Fruit fly (Drosophila melanogaster): ENCODE data around the gene CG13924.

CG13924 gene

DNA sequence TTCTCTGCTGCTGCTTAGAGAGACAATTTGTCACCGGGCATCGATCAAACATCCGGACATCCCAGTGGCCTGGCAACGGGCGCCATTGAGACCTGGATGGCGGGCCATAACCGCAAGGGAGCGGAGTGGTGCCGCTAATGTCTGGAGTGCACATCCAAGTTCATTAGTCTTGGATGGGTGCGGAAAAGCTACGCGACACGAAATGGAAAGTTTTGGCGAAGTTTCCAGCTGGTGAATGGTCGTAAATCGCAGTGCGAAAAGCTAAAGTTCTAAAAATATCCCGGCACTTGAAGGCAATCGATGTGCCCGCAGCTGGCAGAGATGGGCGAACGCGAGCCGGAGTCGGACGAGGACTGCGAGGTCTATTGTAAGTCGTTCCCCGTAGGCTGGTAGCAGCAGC lies at the start of gene CG13924:
Gene CG13924, plus strand, starts transcription at position 301 of the 400 bp plus-strand sequence.
- TF ChIP-seq pan (optimal IDR thresholded peaks at IDR 0.05) = no peak

- TF ChIP-seq usp (GFP tag; optimal IDR thresholded peaks at IDR 0.05) (no peak), EcR (GFP tag; optimal IDR thresholded peaks at IDR 0.05) (no peak), psq (optimal IDR thresholded peaks at IDR 0.05) (no peak), CG8478 (optimal IDR thresholded peaks at IDR 0.05) (no peak), Dll (optimal IDR thresholded peaks at IDR 0.05) (no peak), pan (optimal IDR thresholded peaks at IDR 0.05) (no peak)
These were observed 48.7 kb upstream of the CG13924 start for dm6 chr3L:1821140-1821539.

DNA sequence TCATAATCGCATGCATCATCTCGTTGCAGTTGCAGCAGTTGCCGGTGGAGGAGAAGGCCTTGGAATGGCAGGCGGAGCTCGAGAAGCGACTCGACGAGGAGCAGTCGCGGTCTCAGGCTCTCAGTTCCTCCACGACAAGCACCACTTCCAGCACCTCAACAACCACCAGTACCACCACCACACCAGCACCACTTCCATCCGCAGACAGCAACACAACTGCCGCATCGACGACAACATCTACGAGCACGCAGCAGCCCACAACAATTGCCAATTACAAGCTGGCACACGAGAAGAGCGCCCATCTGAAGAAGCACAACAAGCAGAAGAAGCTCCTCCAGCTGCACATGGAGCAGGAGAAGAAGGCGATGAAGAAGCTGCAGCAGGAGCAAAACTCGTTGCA lies 47.5 kb upstream of the CG13924 start:
- TF ChIP-seq pan (optimal IDR thresholded peaks at IDR 0.05) (no peak), EcR (GFP tag; optimal IDR thresholded peaks at IDR 0.05) (no peak), Dll (optimal IDR thresholded peaks at IDR 0.05) (no peak), CG8478 (optimal IDR thresholded peaks at IDR 0.05) (no peak), usp (GFP tag; optimal IDR thresholded peaks at IDR 0.05) (no peak), psq (optimal IDR thresholded peaks at IDR 0.05) (no peak)

DNA sequence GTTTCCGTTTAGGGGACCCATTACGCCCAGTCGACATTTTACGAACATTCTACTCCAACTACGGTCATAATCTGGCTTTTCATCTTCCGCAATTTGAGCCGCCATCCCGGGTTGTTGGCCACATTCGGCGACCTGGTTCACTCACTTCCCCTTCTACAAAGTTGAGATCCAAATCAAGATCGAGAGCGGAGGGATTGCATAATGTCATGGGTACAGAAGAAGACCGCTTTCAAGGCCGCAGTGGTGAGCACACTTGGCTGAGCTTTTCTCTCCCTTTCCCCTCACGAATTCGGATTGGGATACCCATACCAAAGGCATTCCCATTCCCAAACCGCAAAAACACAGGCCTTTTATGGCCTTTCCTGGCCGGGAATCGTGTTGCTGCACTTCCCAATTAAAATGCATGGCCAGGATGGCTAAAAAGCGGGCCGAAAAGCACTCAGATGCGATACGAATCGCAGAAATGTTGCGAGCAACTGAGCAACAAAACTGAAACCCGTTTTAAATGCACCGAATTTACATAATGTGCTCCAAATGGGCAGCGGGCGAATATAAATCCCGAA lies 41.9 kb upstream of the CG13924 start:
- TF ChIP-seq CG8478 (optimal IDR thresholded peaks at IDR 0.05) (no peak), psq (optimal IDR thresholded peaks at IDR 0.05) (no peak), EcR (GFP tag; optimal IDR thresholded peaks at IDR 0.05) (no peak), pan (optimal IDR thresholded peaks at IDR 0.05) (no peak), Dll (optimal IDR thresholded peaks at IDR 0.05) (no peak)

DNA sequence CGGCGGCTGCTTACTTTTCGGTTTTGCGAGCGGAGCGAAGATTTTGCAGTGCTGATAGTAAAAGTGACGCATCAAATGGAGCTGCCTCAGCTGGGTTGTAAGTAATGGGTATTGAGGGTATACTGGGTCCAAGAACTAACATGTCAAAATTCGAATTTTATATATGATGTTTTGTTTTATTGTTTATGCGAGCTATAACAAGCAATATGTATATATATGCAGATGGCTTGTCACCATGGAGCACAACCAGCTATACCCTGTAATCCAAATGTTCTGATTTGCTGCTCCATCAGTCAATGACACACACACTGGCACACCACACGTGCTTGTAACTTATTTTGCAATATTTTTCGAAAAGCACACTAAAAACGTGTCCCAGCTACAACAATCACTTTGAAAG lies 40.3 kb upstream of the CG13924 start:
- no peak for TF ChIP-seq psq (optimal IDR thresholded peaks at IDR 0.05)
- TF ChIP-seq pan (optimal IDR thresholded peaks at IDR 0.05) = peak; percentile 65

- TF ChIP-seq psq (optimal IDR thresholded peaks at IDR 0.05) = no peak
- no peak for TF ChIP-seq usp (GFP tag; optimal IDR thresholded peaks at IDR 0.05)
- TF ChIP-seq pan (optimal IDR thresholded peaks at IDR 0.05) = no peak
- no peak for TF ChIP-seq Dll (optimal IDR thresholded peaks at IDR 0.05)
- no peak for TF ChIP-seq CG8478 (optimal IDR thresholded peaks at IDR 0.05)
- peak in 1 of 2 experiments; percentile 33 for TF ChIP-seq EcR (GFP tag; optimal IDR thresholded peaks at IDR 0.05)
These were observed 38.0 kb upstream of the CG13924 start, which contains the start of gene Cpr62Ba for dm6 chr3L:1831753-1832268. Cpr62Ba (minus strand) TSS chr3L:1831783.

DNA sequence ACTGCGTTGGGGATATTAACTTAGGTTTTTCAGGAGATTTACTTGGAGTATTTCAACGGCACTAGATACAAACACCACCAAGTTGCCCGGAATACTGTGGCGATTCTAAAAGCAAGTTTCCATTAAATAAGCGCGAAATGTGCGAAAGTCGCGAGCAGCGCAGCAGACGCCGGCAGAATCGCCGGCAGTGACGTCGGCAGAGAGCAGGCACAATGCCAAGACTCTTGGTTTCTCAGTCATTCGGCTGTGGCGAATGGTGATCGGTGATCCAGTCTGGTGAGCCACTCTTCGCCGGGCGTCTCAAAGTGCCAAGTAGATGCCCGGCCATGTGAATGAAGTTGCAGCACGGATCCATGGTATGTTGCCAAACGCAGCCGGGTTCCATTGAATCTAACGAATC lies 34.8 kb upstream of the CG13924 start, which contains the start of gene Cpr62Bb:
Gene Cpr62Bb, minus strand, starts transcription at position 101 of the 400 bp plus-strand sequence.
- TF ChIP-seq CG8478 (optimal IDR thresholded peaks at IDR 0.05) (no peak), pan (optimal IDR thresholded peaks at IDR 0.05) (no peak), psq (optimal IDR thresholded peaks at IDR 0.05) (no peak), EcR (GFP tag; optimal IDR thresholded peaks at IDR 0.05) (no peak), usp (GFP tag; optimal IDR thresholded peaks at IDR 0.05) (no peak), Dll (optimal IDR thresholded peaks at IDR 0.05) (no peak)

- no peak for TF ChIP-seq Dll (optimal IDR thresholded peaks at IDR 0.05)
- TF ChIP-seq usp (GFP tag; optimal IDR thresholded peaks at IDR 0.05) = no peak
- no peak for TF ChIP-seq pan (optimal IDR thresholded peaks at IDR 0.05)
- TF ChIP-seq psq (optimal IDR thresholded peaks at IDR 0.05) = no peak
- no peak for TF ChIP-seq CG8478 (optimal IDR thresholded peaks at IDR 0.05)
- TF ChIP-seq EcR (GFP tag; optimal IDR thresholded peaks at IDR 0.05) = no peak
These were observed 27.8 kb upstream of the CG13924 start, which contains the start of gene Cpr62Bc for dm6 chr3L:1841984-1842383. Cpr62Bc (minus strand) TSS chr3L:1842084.

dm6 chr3L:1844600-1844999 lies 25.2 kb upstream of the CG13924 start:
- TF ChIP-seq pan (optimal IDR thresholded peaks at IDR 0.05) = no peak
- TF ChIP-seq Dll (optimal IDR thresholded peaks at IDR 0.05) = no peak
- no peak for TF ChIP-seq CG8478 (optimal IDR thresholded peaks at IDR 0.05)
- TF ChIP-seq psq (optimal IDR thresholded peaks at IDR 0.05) = no peak
- no peak for TF ChIP-seq EcR (GFP tag; optimal IDR thresholded peaks at IDR 0.05)
- TF ChIP-seq usp (GFP tag; optimal IDR thresholded peaks at IDR 0.05) = no peak

DNA sequence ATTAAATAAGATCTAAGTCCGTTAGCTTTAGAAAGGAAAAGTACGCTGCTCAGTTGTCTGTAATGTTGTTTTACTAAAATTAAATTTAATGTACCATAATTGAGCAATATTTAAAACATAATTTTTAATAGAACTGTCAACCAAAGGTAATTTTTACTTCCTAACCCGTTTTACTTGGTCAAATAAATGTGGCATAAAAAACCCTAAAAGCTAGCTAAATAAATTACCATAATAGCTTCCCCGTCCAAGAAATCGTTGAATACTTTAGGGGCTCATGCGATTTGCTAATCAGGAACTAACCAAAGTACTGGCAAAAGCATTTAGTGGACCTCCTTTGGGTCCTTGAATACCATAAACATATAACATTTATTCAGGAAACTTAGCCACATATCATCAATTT lies 19.3 kb upstream of the CG13924 start:
- no peak for TF ChIP-seq pan (optimal IDR thresholded peaks at IDR 0.05)
- TF ChIP-seq Dll (optimal IDR thresholded peaks at IDR 0.05) = no peak
- no peak for TF ChIP-seq EcR (GFP tag; optimal IDR thresholded peaks at IDR 0.05)
- no peak for TF ChIP-seq psq (optimal IDR thresholded peaks at IDR 0.05)
- TF ChIP-seq usp (GFP tag; optimal IDR thresholded peaks at IDR 0.05) = no peak
- TF ChIP-seq CG8478 (optimal IDR thresholded peaks at IDR 0.05) = no peak

dm6 chr3L:1853277-1853676 lies 16.5 kb upstream of the CG13924 start:
- TF ChIP-seq psq (optimal IDR thresholded peaks at IDR 0.05) (no peak), Dll (optimal IDR thresholded peaks at IDR 0.05) (no peak), EcR (GFP tag; optimal IDR thresholded peaks at IDR 0.05) (no peak), pan (optimal IDR thresholded peaks at IDR 0.05) (no peak), CG8478 (optimal IDR thresholded peaks at IDR 0.05) (no peak), usp (GFP tag; optimal IDR thresholded peaks at IDR 0.05) (no peak)

DNA sequence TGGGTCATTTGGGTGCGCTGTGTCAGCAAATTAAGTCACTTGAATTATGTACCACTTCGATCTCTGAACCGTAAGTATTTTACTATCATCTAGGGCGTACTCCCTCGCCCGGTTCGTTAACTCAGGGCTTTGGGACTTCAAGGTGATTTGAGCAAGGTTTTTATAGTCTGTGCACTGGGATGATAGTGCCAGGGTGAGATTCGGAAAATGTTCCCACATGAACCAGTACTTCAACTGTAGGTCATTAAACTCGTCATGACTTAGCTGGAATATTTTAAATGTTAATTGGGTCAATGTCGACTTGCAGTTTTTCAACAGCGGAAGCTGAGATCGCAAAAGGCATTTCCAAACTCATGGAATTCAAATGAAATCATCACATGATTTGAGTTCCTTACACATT lies 14.3 kb upstream of the CG13924 start, which contains the start of gene CNMa:
Gene CNMa, minus strand, starts transcription at position 101 of the 400 bp plus-strand sequence.
- TF ChIP-seq psq (optimal IDR thresholded peaks at IDR 0.05) (no peak), CG8478 (optimal IDR thresholded peaks at IDR 0.05) (no peak), EcR (GFP tag; optimal IDR thresholded peaks at IDR 0.05) (no peak), pan (optimal IDR thresholded peaks at IDR 0.05) (no peak), Dll (optimal IDR thresholded peaks at IDR 0.05) (no peak), usp (GFP tag; optimal IDR thresholded peaks at IDR 0.05) (no peak)
